Worm (Caenorhabditis elegans) whole organism, L3 larva: ENCODE measurements around the gene Y55F3C.9.

Experiments used
- R02D3.7 ChIP-seq: fragments of 150-350 bp; optimal IDR thresholded peaks from 2 replicates; lab custom pipeline; 2014; ENCODE audit warnings: missing biosample characterization, missing genetic modification characterization
- ZK546.5 ChIP-seq: sonication (generic microtip); optimal IDR thresholded peaks from 2 replicates; lab custom pipeline; 2017; ENCODE audit warnings: missing biosample characterization, missing genetic modification characterization
- ceh-82 ChIP-seq: fragments of 150-350 bp; optimal IDR thresholded peaks from 2 replicates; lab custom pipeline; 2014; ENCODE audit warnings: missing biosample characterization, missing genetic modification characterization
- egl-27 ChIP-seq: sonication (generic microtip); optimal IDR thresholded peaks from 4 replicates; lab custom pipeline; 2017; ENCODE audit warnings: missing biosample characterization, missing genetic modification reagents, missing genetic modification characterization
- fkh-2 ChIP-seq: fragments of 150-350 bp; optimal IDR thresholded peaks from 2 replicates; lab custom pipeline; 2014; ENCODE audit warnings: missing biosample characterization, missing genetic modification reagents, missing genetic modification characterization
- lin-15B ChIP-seq: fragments of 150-350 bp; optimal IDR thresholded peaks from 2 replicates; lab custom pipeline; 2014; ENCODE audit warnings: missing biosample characterization, missing genetic modification characterization
- nfya-1 ChIP-seq: sonication (generic microtip); optimal IDR thresholded peaks from 2 replicates; lab custom pipeline; 2017; ENCODE audit warnings: missing genetic modification characterization, mild to moderate bottlenecking, missing compliant biosample characterization, antibody characterized with exemption, moderate library complexity; ENCODE audit not compliant: insufficient read depth
- nhr-12 ChIP-seq: fragments of 150-350 bp; optimal IDR thresholded peaks from 2 replicates; lab custom pipeline; 2014; ENCODE audit warnings: missing biosample characterization, missing genetic modification characterization
- pqm-1 ChIP-seq: fragments of 150-350 bp; optimal IDR thresholded peaks from 2 replicates; lab custom pipeline; 2017; ENCODE audit warnings: missing biosample characterization, missing genetic modification characterization, inconsistent platforms
- unc-62 ChIP-seq: fragments of 150-350 bp; sonication (generic microtip); optimal IDR thresholded peaks from 4 replicates; lab custom pipeline; 2014; ENCODE audit warnings: missing biosample characterization, missing genetic modification reagents, missing genetic modification characterization

ce11 chrIV:760267-760666 lies 32.3 kb upstream of the Y55F3C.9 start, which contains the start of gene gst-40:
- TF ChIP-seq nfya-1 (tag; lab: Kevin White, UChicago) (no peak), ZK546.5 (tag; lab: Kevin White, UChicago) (no peak), nhr-12 (tag; lab: Kevin White, UChicago) (no peak), pqm-1 (tag; lab: Kevin White, UChicago) (no peak), unc-62 (no peak), egl-27 (tag; lab: Kevin White, UChicago) (no peak), lin-15B (tag; lab: Kevin White, UChicago) (no peak), fkh-2 (no peak), R02D3.7 (tag; lab: Kevin White, UChicago) (no peak), ceh-82 (tag; lab: Kevin White, UChicago) (no peak)
